Worm (Caenorhabditis elegans): ENCODE data around the gene C25G4.3.

Gene C25G4.3

DNA sequence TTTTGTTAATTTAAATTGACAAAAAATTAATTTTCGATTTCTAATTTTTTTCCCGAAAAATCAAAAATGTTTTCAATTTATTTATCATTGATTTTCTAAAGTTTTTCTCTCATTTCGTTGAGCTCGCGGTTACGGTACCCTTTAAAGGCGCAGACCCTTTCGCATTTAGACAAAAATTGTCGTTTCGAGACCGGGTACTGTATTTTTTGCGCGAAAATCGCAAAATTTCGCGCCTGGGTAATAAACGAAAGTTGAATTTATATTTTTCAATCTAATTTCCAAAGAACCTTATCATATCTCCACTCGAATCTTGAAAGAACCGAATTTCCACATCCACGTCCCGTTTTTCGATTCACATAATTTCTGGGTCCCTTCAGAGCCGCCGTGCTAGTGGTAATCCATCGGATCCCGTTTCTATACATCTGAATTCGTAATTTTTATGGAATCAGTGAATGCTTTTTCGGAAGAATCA is at the start of gene C25G4.3:
C25G4.3 (minus strand) TSS at position 422 of the 472 bp plus-strand sequence.
- TF ChIP-seq hlh-11 (tag; optimal IDR thresholded peaks at IDR 0.05) (no peak), ctbp-1 (GFP tag; IDR thresholded peaks at IDR 0.05) (no peak), F37D6.2 (tag; optimal IDR thresholded peaks at IDR 0.05) (no peak), nhr-41 (GFP tag; IDR thresholded peaks at IDR 0.05) (no peak), lim-7 (GFP tag; IDR thresholded peaks at IDR 0.05) (no peak), F49E8.2 (tag; optimal IDR thresholded peaks at IDR 0.05; ENCODE audit: borderline replicate concordance) (no peak), F44E2.7 (GFP tag; IDR thresholded peaks at IDR 0.05) (no peak), ceh-44 (GFP tag; IDR thresholded peaks at IDR 0.05) (no peak), dpl-1 (GFP tag; optimal IDR thresholded peaks at IDR 0.05) (no peak), lin-29 (GFP tag; IDR thresholded peaks at IDR 0.05) (no peak), R02D3.7 (tag; optimal IDR thresholded peaks at IDR 0.05) (no peak), nhr-42 (GFP tag; IDR thresholded peaks at IDR 0.05) (no peak), nhr-76 (tag; optimal IDR thresholded peaks at IDR 0.05) (no peak), nhr-28 (tag; optimal IDR thresholded peaks at IDR 0.05) (no peak), unc-62 (GFP tag; optimal IDR thresholded peaks at IDR 0.05 in 1 of 2) (no peak), unc-62 (tag; optimal IDR thresholded peaks at IDR 0.05) (no peak)

DNA sequence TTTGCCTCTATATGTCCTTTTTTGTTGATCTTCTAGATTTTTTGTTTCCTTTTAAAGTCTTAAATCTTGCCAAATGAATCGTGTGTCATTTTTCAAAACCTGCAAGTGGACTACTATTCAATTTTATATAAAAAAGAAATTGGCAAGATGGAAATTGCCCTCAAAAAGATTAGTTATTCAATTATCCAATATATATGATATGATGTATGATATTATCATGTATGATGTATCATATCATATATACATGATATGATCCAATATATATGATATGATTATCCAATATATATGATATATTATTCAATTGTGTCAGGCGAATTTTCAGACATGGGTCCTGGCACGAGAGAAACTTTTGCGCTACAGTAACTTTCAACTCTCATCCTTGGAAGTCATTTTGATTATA is 49.5 kb upstream of the C25G4.3 start, which contains the start of gene sru-20:
sru-20 (plus strand) TSS at position 301 of the 400 bp plus-strand sequence.
- TF ChIP-seq skn-1 (tag; optimal IDR thresholded peaks at IDR 0.05) (no peak), hif-1 (tag; optimal IDR thresholded peaks at IDR 0.05) (no peak), saeg-2 (GFP tag; IDR thresholded peaks at IDR 0.05) (no peak), nhr-111 (GFP tag; optimal IDR thresholded peaks at IDR 0.05) (no peak), ZK546.5 (tag; optimal IDR thresholded peaks at IDR 0.05) (no peak), R02D3.7 (tag; optimal IDR thresholded peaks at IDR 0.05) (no peak), hlh-11 (tag; optimal IDR thresholded peaks at IDR 0.05) (no peak), duxl-1 (tag; optimal IDR thresholded peaks at IDR 0.05; ENCODE audit: poor library complexity) (no peak), lin-38 (GFP tag; IDR thresholded peaks at IDR 0.05) (no peak), egl-27 (tag; optimal IDR thresholded peaks at IDR 0.05) (no peak), ZK337.2 (GFP tag; IDR thresholded peaks at IDR 0.05) (no peak), daf-8 (GFP tag; IDR thresholded peaks at IDR 0.05) (no peak), zfp-3 (GFP tag; conservative IDR thresholded peaks at IDR 0.05) (no peak), madf-9 (GFP tag; conservative IDR thresholded peaks at IDR 0.05) (no peak), lin-29 (GFP tag; IDR thresholded peaks at IDR 0.05) (no peak), daf-19 (GFP tag; conservative IDR thresholded peaks at IDR 0.05) (no peak), php-3 (GFP tag; IDR thresholded peaks at IDR 0.05) (no peak)

DNA sequence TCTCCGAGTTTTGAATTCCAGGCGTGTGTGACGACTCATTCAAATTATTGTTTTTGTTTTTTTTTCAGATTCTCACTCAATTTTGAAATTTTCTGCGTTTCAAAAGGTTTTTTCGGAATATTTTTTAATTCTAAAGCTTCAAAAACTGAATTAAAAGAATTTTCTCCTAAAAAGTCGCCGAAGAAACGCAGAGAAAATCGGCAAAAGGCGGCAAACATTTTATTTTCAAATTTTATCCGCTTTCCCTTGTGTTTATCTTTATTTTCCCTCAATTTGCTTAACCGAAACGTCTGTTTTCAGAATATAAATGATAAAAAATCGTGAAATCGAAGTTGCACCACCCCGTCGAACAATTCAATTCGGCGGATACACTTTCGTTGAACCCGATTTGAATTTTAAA is 44.8 kb upstream of the C25G4.3 start, which contains the start of gene him-6:
him-6 (plus strand) TSS at position 301 of the 400 bp plus-strand sequence.
- no peak for TF ChIP-seq rbr-2 (tag; optimal IDR thresholded peaks at IDR 0.05)
- TF ChIP-seq dmd-8 (GFP tag; IDR thresholded peaks at IDR 0.05), result no peak
- TF ChIP-seq lin-1 (GFP tag; IDR thresholded peaks at IDR 0.05), result no peak
- no peak for TF ChIP-seq nhr-10 (tag; optimal IDR thresholded peaks at IDR 0.05)
- no peak for TF ChIP-seq aha-1 (tag)
- TF ChIP-seq lim-7 (GFP tag; IDR thresholded peaks at IDR 0.05), result no peak
- no peak for TF ChIP-seq lin-29 (GFP tag; IDR thresholded peaks at IDR 0.05)
- no peak for TF ChIP-seq mep-1 (tag; optimal IDR thresholded peaks at IDR 0.05)
- no peak for TF ChIP-seq nhr-102 (tag; optimal IDR thresholded peaks at IDR 0.05)
- TF ChIP-seq spr-3 (GFP tag; optimal IDR thresholded peaks at IDR 0.05), result no peak
- no peak for TF ChIP-seq nhr-41 (GFP tag; IDR thresholded peaks at IDR 0.05)
- no peak for TF ChIP-seq lir-3 (tag; optimal IDR thresholded peaks at IDR 0.05)
- TF ChIP-seq zag-1 (tag; optimal IDR thresholded peaks at IDR 0.05), result no peak
